Worm (Caenorhabditis elegans) whole organism, early embryonic: ENCODE results near the gene C08F11.12.

ENCODE experiments used
- aly-1 ChIP-seq: sonication (generic microtip); optimal IDR thresholded peaks from 2 replicates; lab custom pipeline; 2016; ENCODE audit warnings: missing genetic modification characterization, missing compliant biosample characterization
- ama-1 ChIP-seq: fragments of 150-350 bp; optimal IDR thresholded peaks from 2 replicates; lab custom pipeline; 2014
- ets-7 ChIP-seq: sonication (generic microtip); optimal IDR thresholded peaks from 2 replicates; lab custom pipeline; 2016; ENCODE audit warnings: missing genotype, missing genetic modification characterization, missing compliant biosample characterization
- scrt-1 ChIP-seq: fragments of 200-800 bp; sonication (Bioruptor generic); IDR thresholded peaks from 2 replicates; pipeline ENCODE4 v1.3.6; 2022; ENCODE audit warnings: missing genetic modification characterization, missing compliant biosample characterization

DNA sequence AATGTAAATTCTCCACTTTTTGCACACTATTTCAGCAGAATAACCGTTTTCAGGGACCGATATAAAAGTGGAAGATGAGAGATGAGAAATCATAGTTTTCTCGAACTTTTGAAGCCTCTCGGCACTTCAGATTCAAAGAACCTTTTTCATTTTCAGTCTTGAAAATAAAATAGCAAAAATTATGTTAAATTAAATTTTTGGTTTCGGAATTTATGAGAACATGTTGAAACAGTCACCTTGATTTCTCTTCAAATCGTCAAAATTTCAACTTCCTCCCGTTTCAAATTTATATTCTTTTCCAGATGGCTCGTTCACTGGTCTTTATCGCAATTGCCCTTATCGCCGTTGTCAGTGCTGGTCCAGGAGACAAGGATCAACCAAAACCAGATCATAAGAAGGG is 27.3 kb upstream of the C08F11.12 start, which contains the start of gene srlf-26:
- TF ChIP-seq ets-7 (tag; lab: Kevin White, UChicago) (no peak), ama-1 (no peak), scrt-1 (no peak), aly-1 (tag; lab: Kevin White, UChicago) (no peak)
